In genomic region chr3R:30601440-30602256, dm6 we compare ENCODE assay signal across 1 fruit fly cellular context.
TF ChIP-seq lines count a peak whose summit lies in the region.

CG2246 (minus strand) TSS chr3R:30601489.
CG31021 (plus strand) TSS chr3R:30602206.

TF ChIP-seq in whole organism, embryonic, 481 proteins besides CTCF, POLR2A, EP300 and RAD21 (continued from another document and continues in another):
- TF ChIP-seq mam (GFP tag; optimal IDR thresholded peaks at IDR 0.05; lab: Kevin White, UChicago) (peak; percentile 78), CG31441 (GFP tag; IDR thresholded peaks at IDR 0.05; lab: Robert Waterston, UW) (peak; percentile 48; the same call in 1 of the 2 replicates), esg (GFP tag; conservative IDR thresholded peaks at IDR 0.05; lab: Robert Waterston, UW) (no peak), CG9437 (GFP tag; optimal IDR thresholded peaks at IDR 0.05; lab: Kevin White, UChicago) (peak; percentile 17), fd3F (GFP tag; optimal IDR thresholded peaks at IDR 0.05; lab: Kevin White, UChicago) (no peak), C15 (GFP tag; IDR thresholded peaks at IDR 0.05; lab: Robert Waterston, UW) (no peak), sens-2 (GFP tag; IDR thresholded peaks at IDR 0.05; lab: Robert Waterston, UW) (no peak), hb (GFP tag; IDR thresholded peaks at IDR 0.05; lab: Robert Waterston, UW; ENCODE audit: partially characterized antibody) (0 out of 3 replicates have a peak, but pooled peaks have one; percentile 73), zen (tag; optimal IDR thresholded peaks at IDR 0.05; lab: Kevin White, UChicago) (peak; percentile 29), CG10209 (GFP tag; optimal IDR thresholded peaks at IDR 0.05; lab: Kevin White, UChicago) (no peak), Adf1 (GFP tag; IDR thresholded peaks at IDR 0.05; lab: Robert Waterston, UW) (no peak), CG14014 (GFP tag; IDR thresholded peaks at IDR 0.05; lab: Robert Waterston, UW) (0 out of 2 replicates have a peak, but pooled peaks have one; percentile 23), CG42726 (GFP tag; IDR thresholded peaks at IDR 0.05; lab: Robert Waterston, UW; ENCODE audit: partially characterized antibody) (peak; percentile 93), tup (GFP tag; optimal IDR thresholded peaks at IDR 0.05; lab: Kevin White, UChicago) (no peak), Ets65A (GFP tag; lab: Kevin White, UChicago) (peak; percentile 99), CG14860 (GFP tag; IDR thresholded peaks at IDR 0.05; lab: Robert Waterston, UW; ENCODE audit: partially characterized antibody) (peak; percentile 71), CG17568 (GFP tag; optimal IDR thresholded peaks at IDR 0.05; lab: Kevin White, UChicago) (no peak), CG10366 (GFP tag; IDR thresholded peaks at IDR 0.05; lab: Robert Waterston, UW) (no peak; the same call in 1 of the 2 replicates), sqz (GFP tag; optimal IDR thresholded peaks at IDR 0.05; lab: Kevin White, UChicago) (no peak), toy (GFP tag; IDR thresholded peaks at IDR 0.05; lab: Robert Waterston, UW) (no peak), Optix (GFP tag; IDR thresholded peaks at IDR 0.05; lab: Robert Waterston, UW) (no peak), kah (GFP tag; optimal IDR thresholded peaks at IDR 0.05; lab: Kevin White, UChicago) (no peak), sug (tag; optimal IDR thresholded peaks at IDR 0.05; lab: Kevin White, UChicago) (no peak), CG6683 (GFP tag; optimal IDR thresholded peaks at IDR 0.05; lab: Kevin White, UChicago) (no peak), NC2β (GFP tag; optimal IDR thresholded peaks at IDR 0.05; lab: Kevin White, UChicago) (no peak), HLHmδ (GFP tag; optimal IDR thresholded peaks at IDR 0.05; lab: Kevin White, UChicago) (no peak), CG10274 (GFP tag; optimal IDR thresholded peaks at IDR 0.05; lab: Kevin White, UChicago) (no peak), cad (GFP tag; optimal IDR thresholded peaks at IDR 0.05; lab: Kevin White, UChicago) (no peak), bcd (GFP tag; optimal IDR thresholded peaks at IDR 0.05; lab: Kevin White, UChicago) (peak; percentile 60), CG7786 (GFP tag; optimal IDR thresholded peaks at IDR 0.05; lab: Kevin White, UChicago) (peak; percentile 56), phol (tag; optimal IDR thresholded peaks at IDR 0.05; lab: Kevin White, UChicago) (peak; percentile 65), Sin3A (optimal IDR thresholded peaks at IDR 0.05; lab: Kevin White, UChicago) (peak; percentile 80), CG14050 (GFP tag; IDR thresholded peaks at IDR 0.05; lab: Robert Waterston, UW) (no peak), onecut (GFP tag; IDR thresholded peaks at IDR 0.05; lab: Robert Waterston, UW) (no peak), insv (GFP tag; optimal IDR thresholded peaks at IDR 0.05; lab: Kevin White, UChicago) (peak in 1 of 2 experiments; percentile 33), vvl (GFP tag; IDR thresholded peaks at IDR 0.05; lab: Robert Waterston, UW) (peak; percentile 80; the same call in 1 of the 2 replicates), Doc3 (GFP tag; IDR thresholded peaks at IDR 0.05; lab: Robert Waterston, UW; ENCODE audit: partially characterized antibody) (peak; percentile 69), D (optimal IDR thresholded peaks at IDR 0.05; lab: Kevin White, UChicago) (no peak), D (GFP tag; optimal IDR thresholded peaks at IDR 0.05; lab: Kevin White, UChicago) (no peak), ab (GFP tag; optimal IDR thresholded peaks at IDR 0.05; lab: Kevin White, UChicago) (peak; percentile 77), hth (optimal IDR thresholded peaks at IDR 0.05; lab: Kevin White, UChicago) (no peak), CG33213 (GFP tag; optimal IDR thresholded peaks at IDR 0.05; lab: Kevin White, UChicago) (peak; percentile 93), tll (GFP tag; optimal IDR thresholded peaks at IDR 0.05; lab: Kevin White, UChicago) (no peak), tin (GFP tag; optimal IDR thresholded peaks at IDR 0.05; lab: Kevin White, UChicago) (peak; percentile 58), CG32532 (GFP tag; IDR thresholded peaks at IDR 0.05; lab: Robert Waterston, UW) (peak; percentile 72), prd (optimal IDR thresholded peaks at IDR 0.05; lab: Kevin White, UChicago) (no peak), prd (GFP tag; IDR thresholded peaks at IDR 0.05; lab: Robert Waterston, UW) (peak; percentile 51; the same call in 1 of the 3 replicates), Hand (GFP tag; optimal IDR thresholded peaks at IDR 0.05; lab: Kevin White, UChicago) (no peak), Hr78 (GFP tag; optimal IDR thresholded peaks at IDR 0.05; lab: Kevin White, UChicago) (no peak), CG32772 (GFP tag; IDR thresholded peaks at IDR 0.05; lab: Robert Waterston, UW) (peak; percentile 43), CG31224 (GFP tag; IDR thresholded peaks at IDR 0.05; lab: Robert Waterston, UW) (0 out of 2 replicates have a peak, but pooled peaks have one; percentile 32), Eip74EF (GFP tag; optimal IDR thresholded peaks at IDR 0.05; lab: Kevin White, UChicago) (no peak), gro (GFP tag; optimal IDR thresholded peaks at IDR 0.05; lab: Kevin White, UChicago) (no peak), CoRest (tag; optimal IDR thresholded peaks at IDR 0.05; lab: Kevin White, UChicago) (peak; percentile 70), dpn (GFP tag; optimal IDR thresholded peaks at IDR 0.05; lab: Kevin White, UChicago) (peak; percentile 52 to 59), Stat92E (GFP tag; optimal IDR thresholded peaks at IDR 0.05; lab: Kevin White, UChicago) (peak in 1 of 3 experiments; percentile 94), Dip2 (GFP tag; IDR thresholded peaks at IDR 0.05; lab: Robert Waterston, UW) (no peak), Mad (GFP tag; optimal IDR thresholded peaks at IDR 0.05; lab: Kevin White, UChicago) (no peak), dysf (GFP tag; IDR thresholded peaks at IDR 0.05; lab: Robert Waterston, UW) (peak; percentile 51; the same call in 1 of the 3 replicates), CG12155 (GFP tag; optimal IDR thresholded peaks at IDR 0.05; lab: Kevin White, UChicago) (peak; percentile 22), tx (GFP tag; optimal IDR thresholded peaks at IDR 0.05; lab: Kevin White, UChicago) (peak; percentile 65), CG14710 (tag; optimal IDR thresholded peaks at IDR 0.05; lab: Kevin White, UChicago) (peak; percentile 73), ham (GFP tag; IDR thresholded peaks at IDR 0.05; lab: Robert Waterston, UW) (no peak), sima (GFP tag; optimal IDR thresholded peaks at IDR 0.05; lab: Kevin White, UChicago) (no peak), Abd-B (GFP tag; optimal IDR thresholded peaks at IDR 0.05; lab: Kevin White, UChicago) (peak; percentile 48), Lim3 (GFP tag; IDR thresholded peaks at IDR 0.05; lab: Robert Waterston, UW) (no peak), CG3065 (GFP tag; optimal IDR thresholded peaks at IDR 0.05; lab: Kevin White, UChicago) (no peak), cwo (GFP tag; optimal IDR thresholded peaks at IDR 0.05; lab: Kevin White, UChicago) (no peak), CG15479 (GFP tag; optimal IDR thresholded peaks at IDR 0.05; lab: Kevin White, UChicago) (no peak), emc (GFP tag; optimal IDR thresholded peaks at IDR 0.05; lab: Kevin White, UChicago) (peak; percentile 43), CG13424 (tag; optimal IDR thresholded peaks at IDR 0.05; lab: Kevin White, UChicago) (peak; percentile 59), CG7745 (tag; optimal IDR thresholded peaks at IDR 0.05; lab: Kevin White, UChicago) (no peak), CG5180 (GFP tag; optimal IDR thresholded peaks at IDR 0.05; lab: Kevin White, UChicago) (no peak), MESR4 (GFP tag; optimal IDR thresholded peaks at IDR 0.05; lab: Kevin White, UChicago) (peak; percentile 9), CG8388 (GFP tag; optimal IDR thresholded peaks at IDR 0.05; lab: Kevin White, UChicago) (peak; percentile 23), fd102C (GFP tag; optimal IDR thresholded peaks at IDR 0.05; lab: Kevin White, UChicago) (no peak), HHEX (GFP tag; optimal IDR thresholded peaks at IDR 0.05; lab: Kevin White, UChicago) (no peak), CG8478 (optimal IDR thresholded peaks at IDR 0.05; lab: Kevin White, UChicago) (no peak), Hr39 (optimal IDR thresholded peaks at IDR 0.05; lab: Kevin White, UChicago) (no peak), CG3163 (GFP tag; optimal IDR thresholded peaks at IDR 0.05; lab: Kevin White, UChicago) (peak; percentile 58), CG15601 (tag; optimal IDR thresholded peaks at IDR 0.05; lab: Kevin White, UChicago) (peak; percentile 31), CG10267 (tag; optimal IDR thresholded peaks at IDR 0.05; lab: Kevin White, UChicago) (peak; percentile 53), CG17186 (GFP tag; optimal IDR thresholded peaks at IDR 0.05; lab: Kevin White, UChicago) (peak; percentile 27), Sox100B (GFP tag; optimal IDR thresholded peaks at IDR 0.05; lab: Kevin White, UChicago) (peak; percentile 32), Pdp1 (GFP tag; optimal IDR thresholded peaks at IDR 0.05; lab: Kevin White, UChicago) (peak; percentile 61 to 66), en (GFP tag; optimal IDR thresholded peaks at IDR 0.05; lab: Kevin White, UChicago) (no peak), cato (GFP tag; optimal IDR thresholded peaks at IDR 0.05; lab: Kevin White, UChicago; ENCODE audit: borderline replicate concordance) (no peak), CG17612 (GFP tag; IDR thresholded peaks at IDR 0.05; lab: Robert Waterston, UW) (no peak), CG12659 (GFP tag; optimal IDR thresholded peaks at IDR 0.05; lab: Kevin White, UChicago) (peak; percentile 50), sens (GFP tag; lab: Kevin White, UChicago) (peak; percentile 87), CG12391 (tag; optimal IDR thresholded peaks at IDR 0.05; lab: Kevin White, UChicago) (peak; percentile 75), crol (GFP tag; IDR thresholded peaks at IDR 0.05; lab: Robert Waterston, UW) (no peak), Xrp1 (GFP tag; IDR thresholded peaks at IDR 0.05; lab: Robert Waterston, UW) (no peak), CG2875 (GFP tag; optimal IDR thresholded peaks at IDR 0.05; lab: Kevin White, UChicago) (no peak), Hey (tag; optimal IDR thresholded peaks at IDR 0.05; lab: Kevin White, UChicago) (no peak), bowl (GFP tag; IDR thresholded peaks at IDR 0.05; lab: Robert Waterston, UW) (no peak), zfh2 (GFP tag; optimal IDR thresholded peaks at IDR 0.05; lab: Kevin White, UChicago) (peak; percentile 78), CG4707 (GFP tag; optimal IDR thresholded peaks at IDR 0.05; lab: Kevin White, UChicago) (no peak), sc (optimal IDR thresholded peaks at IDR 0.05; lab: Kevin White, UChicago) (no peak), sc (GFP tag; optimal IDR thresholded peaks at IDR 0.05; lab: Kevin White, UChicago) (no peak), ATbp (GFP tag; optimal IDR thresholded peaks at IDR 0.05; lab: Kevin White, UChicago) (no peak), HLH3B (GFP tag; IDR thresholded peaks at IDR 0.05; lab: Robert Waterston, UW) (peak; percentile 20), CG4424 (GFP tag; optimal IDR thresholded peaks at IDR 0.05; lab: Kevin White, UChicago) (peak; percentile 21), CG7987 (GFP tag; optimal IDR thresholded peaks at IDR 0.05; lab: Kevin White, UChicago) (no peak), sd (tag; optimal IDR thresholded peaks at IDR 0.05; lab: Kevin White, UChicago) (no peak), B-H2 (GFP tag; optimal IDR thresholded peaks at IDR 0.05; lab: Kevin White, UChicago) (peak; percentile 50), E2f1 (GFP tag; IDR thresholded peaks at IDR 0.05; lab: Robert Waterston, UW) (no peak; the same call in 1 of the 2 replicates), Hmx (GFP tag; optimal IDR thresholded peaks at IDR 0.05; lab: Kevin White, UChicago) (no peak), CG31388 (GFP tag; optimal IDR thresholded peaks at IDR 0.05; lab: Kevin White, UChicago) (no peak), sna (GFP tag; IDR thresholded peaks at IDR 0.05; lab: Robert Waterston, UW; ENCODE audit: partially characterized antibody) (peak; percentile 80), kni (GFP tag; optimal IDR thresholded peaks at IDR 0.05; lab: Kevin White, UChicago) (peak; percentile 64), BtbVII (GFP tag; optimal IDR thresholded peaks at IDR 0.05; lab: Kevin White, UChicago) (no peak), dmrt11E (tag; optimal IDR thresholded peaks at IDR 0.05; lab: Kevin White, UChicago) (peak; percentile 44), maf-S (GFP tag; optimal IDR thresholded peaks at IDR 0.05; lab: Kevin White, UChicago) (peak; percentile 2), Lhr (GFP tag; optimal IDR thresholded peaks at IDR 0.05; lab: Kevin White, UChicago) (peak; percentile 98), CG15269 (tag; optimal IDR thresholded peaks at IDR 0.05; lab: Kevin White, UChicago) (peak; percentile 28), lmd (GFP tag; IDR thresholded peaks at IDR 0.05; lab: Robert Waterston, UW) (peak; percentile 36; the same call in 1 of the 2 replicates), lola (GFP tag; optimal IDR thresholded peaks at IDR 0.05; lab: Kevin White, UChicago) (peak in 1 of 3 experiments; percentile 52), Oli (tag; optimal IDR thresholded peaks at IDR 0.05; lab: Kevin White, UChicago) (no peak), CG11696 (GFP tag; IDR thresholded peaks at IDR 0.05; lab: Robert Waterston, UW) (no peak), CG4730 (GFP tag; IDR thresholded peaks at IDR 0.05; lab: Robert Waterston, UW) (peak; percentile 34; the same call in 1 of the 2 replicates), CG30431 (GFP tag; optimal IDR thresholded peaks at IDR 0.05; lab: Kevin White, UChicago) (no peak), CG7372 (GFP tag; IDR thresholded peaks at IDR 0.05; lab: Robert Waterston, UW) (peak; percentile 38; the same call in 1 of the 2 replicates), HLH4C (GFP tag; IDR thresholded peaks at IDR 0.05; lab: Robert Waterston, UW; ENCODE audit: partially characterized antibody) (peak; percentile 71), CG9876 (GFP tag; optimal IDR thresholded peaks at IDR 0.05; lab: Kevin White, UChicago) (peak; percentile 63), CG32767 (GFP tag; IDR thresholded peaks at IDR 0.05; lab: Robert Waterston, UW) (no peak), grau (tag; optimal IDR thresholded peaks at IDR 0.05; lab: Kevin White, UChicago) (peak; percentile 45), dimm (GFP tag; IDR thresholded peaks at IDR 0.05; lab: Robert Waterston, UW) (no peak), NfI (GFP tag; optimal IDR thresholded peaks at IDR 0.05; lab: Kevin White, UChicago) (no peak), CG10979 (tag; optimal IDR thresholded peaks at IDR 0.05; lab: Kevin White, UChicago) (peak; percentile 25), klu (GFP tag; IDR thresholded peaks at IDR 0.05; lab: Robert Waterston, UW) (peak; percentile 39; the same call in 1 of the 2 replicates), Dad (GFP tag; optimal IDR thresholded peaks at IDR 0.05; lab: Kevin White, UChicago) (peak; percentile 57), gcm2 (GFP tag; optimal IDR thresholded peaks at IDR 0.05; lab: Kevin White, UChicago) (no peak), CG6689 (GFP tag; IDR thresholded peaks at IDR 0.05; lab: Robert Waterston, UW) (no peak)
